Fruit fly (Drosophila melanogaster) whole organism, embryonic: Measurements from ENCODE around the gene Df31.

Source experiments
- ATbp ChIP-seq: fragments of 200-800 bp; sonication (Bioruptor generic); optimal IDR thresholded peaks from 2 replicates; lab custom pipeline; 2017; ENCODE audit warnings: missing biosample characterization, mild to moderate bottlenecking, missing genetic modification characterization, missing genetic modification reagents
- Aef1 ChIP-seq: fragments of 200-800 bp; sonication (Bioruptor generic); IDR thresholded peaks from 3 replicates; pipeline ENCODE4 v1.3.6; 2022; ENCODE audit warnings: missing biosample characterization, missing genetic modification characterization
- B-H1 ChIP-seq: fragments of 200-800 bp; sonication (Bioruptor generic); IDR thresholded peaks from 3 replicates; pipeline ENCODE4 v1.3.6; 2022; ENCODE audit warnings: missing biosample characterization, missing genetic modification characterization
- CG10267 ChIP-seq: fragments of 200-800 bp; sonication (Bioruptor generic); optimal IDR thresholded peaks from 2 replicates; lab custom pipeline; 2018; ENCODE audit warnings: missing biosample characterization, mild to moderate bottlenecking, missing genetic modification characterization, moderate library complexity
- CG10274 ChIP-seq: fragments of 200-800 bp; sonication (Bioruptor generic); optimal IDR thresholded peaks from 3 replicates; lab custom pipeline; 2017; ENCODE audit warnings: missing biosample characterization, mild to moderate bottlenecking, missing genetic modification characterization
- CG10543 ChIP-seq: fragments of 200-800 bp; sonication (Bioruptor generic); optimal IDR thresholded peaks from 3 replicates; lab custom pipeline; 2017; ENCODE audit warnings: missing biosample characterization, mild to moderate bottlenecking, missing genetic modification characterization, moderate library complexity
- CG12659 ChIP-seq: fragments of 200-800 bp; sonication (Bioruptor generic); optimal IDR thresholded peaks from 3 replicates; lab custom pipeline; 2017; ENCODE audit warnings: mild to moderate bottlenecking, missing biosample characterization, missing genetic modification reagents, missing genetic modification characterization
- CG12744 ChIP-seq: fragments of 200-800 bp; sonication (Bioruptor generic); optimal IDR thresholded peaks from 2 replicates; lab custom pipeline; 2016; ENCODE audit warnings: missing biosample characterization, missing genetic modification characterization
- CG14710 ChIP-seq: fragments of 200-800 bp; sonication (Bioruptor generic); optimal IDR thresholded peaks from 3 replicates; lab custom pipeline; 2019; ENCODE audit warnings: missing biosample characterization, mild to moderate bottlenecking, missing genetic modification characterization, moderate library complexity
- CG14860 ChIP-seq: fragments of 200-800 bp; sonication (Bioruptor generic); IDR thresholded peaks from 3 replicates; pipeline ENCODE4 v1.3.6; 2022; ENCODE audit warnings: missing biosample characterization, missing genetic modification characterization; ENCODE audit not compliant: partially characterized antibody
- CG16779 ChIP-seq: fragments of 200-800 bp; sonication (Bioruptor generic); IDR thresholded peaks from 2 replicates; pipeline ENCODE4 v1.3.6; 2022; ENCODE audit warnings: missing biosample characterization, missing genetic modification characterization
- CG1832 ChIP-seq: fragments of 200-800 bp; sonication (Bioruptor generic); optimal IDR thresholded peaks from 2 replicates; lab custom pipeline; 2017; ENCODE audit warnings: missing biosample characterization, mild to moderate bottlenecking, missing genetic modification characterization, inconsistent platforms
- CG30020 ChIP-seq: fragments of 200-800 bp; optimal IDR thresholded peaks from 2 replicates; lab custom pipeline; 2019; ENCODE audit warnings: missing biosample characterization, mild to moderate bottlenecking, missing genetic modification characterization, moderate library complexity
- CG3163 ChIP-seq: fragments of 200-800 bp; sonication (Bioruptor generic); optimal IDR thresholded peaks from 3 replicates; lab custom pipeline; 2016; ENCODE audit warnings: missing biosample characterization, missing genetic modification characterization
- CG32767 ChIP-seq: fragments of 200-800 bp; sonication (Bioruptor generic); IDR thresholded peaks from 2 replicates; pipeline ENCODE4 v1.3.6; 2022; ENCODE audit warnings: missing biosample characterization, missing genetic modification characterization
- CG34376 ChIP-seq: fragments of 200-800 bp; sonication (Bioruptor generic); optimal IDR thresholded peaks from 2 replicates; lab custom pipeline; 2018; ENCODE audit warnings: missing biosample characterization, mild to moderate bottlenecking, missing genetic modification characterization
- CG5245 ChIP-seq: fragments of 200-800 bp; sonication (Bioruptor generic); optimal IDR thresholded peaks from 3 replicates; lab custom pipeline; 2016; ENCODE audit warnings: missing biosample characterization, missing genetic modification characterization
- CG6254 ChIP-seq: fragments of 200-800 bp; sonication (Bioruptor generic); optimal IDR thresholded peaks from 3 replicates; lab custom pipeline; 2017; ENCODE audit warnings: mild to moderate bottlenecking, missing biosample characterization, missing genetic modification reagents, missing genetic modification characterization
- CG8089 ChIP-seq: fragments of 200-800 bp; sonication (Bioruptor generic); optimal IDR thresholded peaks from 3 replicates; lab custom pipeline; 2016; ENCODE audit warnings: missing biosample characterization, missing genetic modification characterization
- Camta ChIP-seq: fragments of 200-800 bp; sonication (Bioruptor generic); optimal IDR thresholded peaks from 2 replicates; lab custom pipeline; 2016; ENCODE audit warnings: missing biosample characterization, missing genetic modification characterization
- Eip74EF ChIP-seq, 2 experiments: fragments of 200-800 bp in 1 of 2; fragments of >200 bp in 1 of 2; sonication (Bioruptor generic) in 1 of 2; optimal IDR thresholded peaks; 2 replicates each; lab custom pipeline; 2017 to 2019; ENCODE audit warnings: missing biosample characterization in 2 of 2, missing genetic modification characterization in 2 of 2, mild to moderate bottlenecking in 1 of 2, moderate library complexity in 1 of 2
- Ets65A ChIP-seq: fragments of 200-800 bp; sonication (Bioruptor generic); peaks from one replicate; lab custom pipeline; 2016; ENCODE audit warnings: missing biosample characterization, missing genetic modification characterization
- Fer3 ChIP-seq: fragments of 200-800 bp; sonication (Bioruptor generic); optimal IDR thresholded peaks from 2 replicates; lab custom pipeline; 2018; ENCODE audit warnings: missing biosample characterization, mild to moderate bottlenecking, missing genetic modification characterization, moderate library complexity
- Hey ChIP-seq: fragments of 200-800 bp; sonication (Bioruptor generic); optimal IDR thresholded peaks from 3 replicates; lab custom pipeline; 2018; ENCODE audit warnings: missing biosample characterization, mild to moderate bottlenecking, missing genetic modification characterization
- Jarid2 ChIP-seq: fragments of 200-800 bp; sonication (Bioruptor generic); optimal IDR thresholded peaks from 3 replicates; lab custom pipeline; 2017; ENCODE audit warnings: mild to moderate bottlenecking, missing biosample characterization, missing genetic modification reagents, missing genetic modification characterization
- Sox100B ChIP-seq: fragments of 200-800 bp; sonication (Bioruptor generic); optimal IDR thresholded peaks from 3 replicates; lab custom pipeline; 2018; ENCODE audit warnings: missing biosample characterization, mild to moderate bottlenecking, missing genetic modification characterization
- Trl ChIP-seq, 3 experiments: fragments of >200 bp in 2 of 3; fragments of 200-800 bp in 1 of 3; sonication (Bioruptor generic) in 1 of 3; optimal IDR thresholded peaks; 2 replicates in 1 of 3; 3 replicates in 2 of 3; lab custom pipeline; 2016 to 2017; ENCODE audit warnings: missing biosample characterization in 1 of 3, missing genetic modification characterization in 1 of 3
- ab ChIP-seq: fragments of 200-800 bp; sonication (Bioruptor generic); optimal IDR thresholded peaks from 2 replicates; lab custom pipeline; 2016; ENCODE audit warnings: missing biosample characterization, missing genetic modification characterization
- abd-A ChIP-seq: fragments of 200-800 bp; sonication (Bioruptor generic); optimal IDR thresholded peaks from 3 replicates; lab custom pipeline; 2019; ENCODE audit warnings: missing biosample characterization, mild to moderate bottlenecking, missing genetic modification characterization, moderate library complexity
- btn ChIP-seq: fragments of 200-800 bp; sonication (Bioruptor generic); optimal IDR thresholded peaks from 2 replicates; lab custom pipeline; 2016; ENCODE audit warnings: missing biosample characterization, missing genetic modification characterization
- dysf ChIP-seq: fragments of 200-800 bp; sonication (Bioruptor generic); IDR thresholded peaks from 3 replicates; pipeline ENCODE4 v1.3.6; 2022; ENCODE audit warnings: missing biosample characterization, missing genetic modification characterization
- ems ChIP-seq: fragments of 200-800 bp; sonication (Bioruptor generic); optimal IDR thresholded peaks from 3 replicates; lab custom pipeline; 2016; ENCODE audit warnings: missing biosample characterization, missing genetic modification characterization
- exex ChIP-seq: fragments of 200-800 bp; sonication (Bioruptor generic); optimal IDR thresholded peaks from 4 replicates; lab custom pipeline; 2018; ENCODE audit warnings: missing biosample characterization, mild to moderate bottlenecking, missing genetic modification characterization, moderate library complexity
- eyg ChIP-seq: fragments of 200-800 bp; sonication (Bioruptor generic); optimal IDR thresholded peaks from 3 replicates; lab custom pipeline; 2016; ENCODE audit warnings: missing biosample characterization, missing genetic modification characterization
- gsb-n ChIP-seq: fragments of 200-800 bp; sonication (Bioruptor generic); optimal IDR thresholded peaks from 3 replicates; lab custom pipeline; 2018; ENCODE audit warnings: missing biosample characterization, mild to moderate bottlenecking, missing genetic modification characterization
- hb ChIP-seq: fragments of 200-800 bp; sonication (Bioruptor generic); IDR thresholded peaks from 3 replicates; pipeline ENCODE4 v1.3.6; 2022; ENCODE audit warnings: missing biosample characterization, missing genetic modification characterization; ENCODE audit not compliant: partially characterized antibody
- hkb ChIP-seq, 2 experiments: fragments of 200-800 bp in 1 of 2; fragments of >200 bp in 1 of 2; sonication (Bioruptor generic) in 1 of 2; IDR thresholded peaks in 1 of 2; optimal IDR thresholded peaks in 1 of 2; 2 replicates each; pipeline versions ENCODE4 v1.3.6 to Lab custom; 2017 to 2022; ENCODE audit warnings: missing biosample characterization in 1 of 2, missing genetic modification characterization in 1 of 2
- lilli ChIP-seq: fragments of 200-800 bp; sonication (Bioruptor generic); optimal IDR thresholded peaks from 3 replicates; lab custom pipeline; 2016; ENCODE audit warnings: missing biosample characterization, missing genetic modification characterization
- nau ChIP-seq: fragments of 200-800 bp; sonication (Bioruptor generic); optimal IDR thresholded peaks from 3 replicates; lab custom pipeline; 2017; ENCODE audit warnings: missing biosample characterization, mild to moderate bottlenecking, missing genetic modification characterization, missing genetic modification reagents
- onecut ChIP-seq: fragments of 200-800 bp; sonication (Bioruptor generic); IDR thresholded peaks from 2 replicates; pipeline ENCODE4 v1.3.6; 2022; ENCODE audit warnings: missing biosample characterization, missing genetic modification characterization
- ranshi ChIP-seq: fragments of 200-800 bp; sonication (Bioruptor generic); IDR thresholded peaks from 2 replicates; pipeline ENCODE4 v1.3.6; 2022; ENCODE audit warnings: missing biosample characterization, missing genetic modification characterization
- scrt ChIP-seq: fragments of 200-800 bp; sonication (Bioruptor generic); optimal IDR thresholded peaks from 2 replicates; lab custom pipeline; 2018; ENCODE audit warnings: missing biosample characterization, mild to moderate bottlenecking, missing genetic modification characterization, moderate library complexity
- slp2 ChIP-seq: fragments of 200-800 bp; sonication (Bioruptor generic); optimal IDR thresholded peaks from 2 replicates; lab custom pipeline; 2016; ENCODE audit warnings: missing biosample characterization, missing genetic modification characterization
- tll ChIP-seq, 2 experiments: fragments of 200-800 bp in 1 of 2; fragments of >200 bp in 1 of 2; sonication (Bioruptor generic) in 1 of 2; optimal IDR thresholded peaks; 2 replicates each; lab custom pipeline; 2017 to 2019; ENCODE audit warnings: missing biosample characterization in 2 of 2, missing genetic modification characterization in 2 of 2, mild to moderate bottlenecking in 1 of 2, moderate library complexity in 1 of 2
- tna ChIP-seq: fragments of 200-800 bp; sonication (Bioruptor generic); IDR thresholded peaks from 2 replicates; pipeline ENCODE4 v1.3.6; 2022; ENCODE audit warnings: missing biosample characterization, missing genetic modification characterization; ENCODE audit not compliant: partially characterized antibody
- twi ChIP-seq: fragments of 200-800 bp; optimal IDR thresholded peaks from 2 replicates; lab custom pipeline; 2019; ENCODE audit warnings: missing biosample characterization, mild to moderate bottlenecking, missing genetic modification characterization, moderate library complexity
- zf30C ChIP-seq: fragments of 200-800 bp; sonication (Bioruptor generic); optimal IDR thresholded peaks from 3 replicates; lab custom pipeline; 2018; ENCODE audit warnings: missing biosample characterization, mild to moderate bottlenecking, missing genetic modification characterization

Df31 gene

DNA sequence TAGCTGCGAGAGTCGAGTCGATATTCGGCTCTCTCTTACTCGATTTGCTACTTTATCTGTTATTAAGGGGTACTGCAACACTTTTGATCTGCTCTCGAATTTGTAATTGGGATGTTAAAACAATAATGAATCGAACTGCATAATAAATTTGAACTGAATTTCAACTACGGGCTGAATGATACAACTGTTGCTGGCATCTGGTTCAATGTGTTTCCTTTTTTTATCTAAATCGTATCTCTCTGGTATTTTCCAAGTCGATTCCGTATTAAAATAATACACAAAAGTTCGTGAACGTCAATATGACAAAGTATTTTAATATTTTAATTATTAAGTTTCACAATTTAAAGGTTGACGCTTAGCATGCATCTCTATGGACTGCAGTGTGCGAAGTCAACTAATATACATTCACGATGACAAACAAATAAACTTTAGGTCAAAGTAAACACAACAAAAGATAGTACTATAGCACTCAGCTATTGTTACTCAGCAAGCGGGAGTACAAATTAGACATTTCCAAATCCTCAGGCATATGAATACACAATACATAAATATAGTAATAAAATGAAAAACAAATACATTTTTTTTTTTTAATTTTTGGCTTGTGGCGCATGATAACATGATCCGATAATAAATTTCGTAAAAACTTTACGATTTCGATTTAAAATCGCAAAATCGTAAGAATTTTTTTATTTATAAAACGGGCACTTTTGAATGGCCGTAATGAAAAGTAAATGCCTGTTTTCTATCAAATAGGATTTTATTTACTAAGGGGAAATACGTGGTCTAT is 5.9 kb downstream of the Df31 start, which contains the start of gene CG2201 (continued):
- peak; percentile 64 for TF ChIP-seq CG6254 (GFP tag; lab: Kevin White, UChicago)
- TF ChIP-seq tna (GFP tag; lab: Robert Waterston, UW): no peak
- TF ChIP-seq gsb-n (tag; lab: Kevin White, UChicago): peak; percentile 53
- no peak for TF ChIP-seq CG10274 (GFP tag; lab: Kevin White, UChicago)
- TF ChIP-seq Hey (tag; lab: Kevin White, UChicago): no peak
- TF ChIP-seq CG12659: peak; percentile 70
- no peak for TF ChIP-seq ems (GFP tag; lab: Kevin White, UChicago)
- no peak for TF ChIP-seq hkb (optimal IDR thresholded peaks at IDR 0.05; lab: Kevin White, UChicago)
- peak; percentile 37; the same call in 1 of the 2 replicates for TF ChIP-seq hkb (GFP tag; IDR thresholded peaks at IDR 0.05; lab: Robert Waterston, UW)
- TF ChIP-seq Jarid2 (GFP tag; lab: Kevin White, UChicago): no peak
- TF ChIP-seq Trl (optimal IDR thresholded peaks at IDR 0.05; lab: Kevin White, UChicago): peak; percentile 30 to 61
- peak; percentile 14 for TF ChIP-seq Trl (GFP tag; optimal IDR thresholded peaks at IDR 0.05; lab: Kevin White, UChicago)
- TF ChIP-seq btn: no peak
- TF ChIP-seq CG30020 (tag; lab: Kevin White, UChicago): no peak
- peak; percentile 99 for TF ChIP-seq CG8089 (GFP tag; lab: Kevin White, UChicago)
- no peak for TF ChIP-seq Camta (GFP tag; lab: Kevin White, UChicago)
- peak; percentile 47; the same call in 2 of the 3 replicates for TF ChIP-seq Aef1 (GFP tag; lab: Robert Waterston, UW)
- no peak for TF ChIP-seq CG34376 (GFP tag; lab: Kevin White, UChicago)
- TF ChIP-seq CG14860 (GFP tag; lab: Robert Waterston, UW): 0 out of 3 replicates have a peak, but pooled peaks have one; percentile 19
- 0 out of 3 replicates have a peak, but pooled peaks have one; percentile 24 for TF ChIP-seq dysf (GFP tag; lab: Robert Waterston, UW)
- peak; percentile 24 for TF ChIP-seq CG14710
- TF ChIP-seq Sox100B (GFP tag; lab: Kevin White, UChicago): peak; percentile 69
- peak; percentile 34 for TF ChIP-seq CG5245 (GFP tag; lab: Kevin White, UChicago)
- TF ChIP-seq onecut (GFP tag; lab: Robert Waterston, UW): 0 out of 2 replicates have a peak, but pooled peaks have one; percentile 13
- TF ChIP-seq CG3163 (GFP tag; lab: Kevin White, UChicago): no peak
- TF ChIP-seq hb (GFP tag; lab: Robert Waterston, UW): no peak
- no peak for TF ChIP-seq CG1832 (GFP tag; lab: Kevin White, UChicago)
- no peak for TF ChIP-seq eyg (GFP tag; lab: Kevin White, UChicago)
- no peak for TF ChIP-seq CG12744 (GFP tag; lab: Kevin White, UChicago)
- no peak for TF ChIP-seq exex (tag; lab: Kevin White, UChicago)
- peak; percentile 59; the same call in 1 of the 2 replicates for TF ChIP-seq CG32767 (GFP tag; lab: Robert Waterston, UW)
- no peak for TF ChIP-seq tll (GFP tag; optimal IDR thresholded peaks at IDR 0.05; lab: Kevin White, UChicago)
- TF ChIP-seq B-H1 (GFP tag; lab: Robert Waterston, UW): 0 out of 3 replicates have a peak, but pooled peaks have one; percentile 17
- TF ChIP-seq slp2 (GFP tag; lab: Kevin White, UChicago): no peak
- no peak for TF ChIP-seq zf30C
- TF ChIP-seq nau: peak; percentile 40
- peak; percentile 4 for TF ChIP-seq CG10267 (tag; lab: Kevin White, UChicago)
- no peak for TF ChIP-seq abd-A (tag; lab: Kevin White, UChicago)
- peak; percentile 74 for TF ChIP-seq ATbp (GFP tag; lab: Kevin White, UChicago)
- no peak for TF ChIP-seq ab (GFP tag; lab: Kevin White, UChicago)
- TF ChIP-seq CG10543: peak; percentile 8
- no peak for TF ChIP-seq lilli (GFP tag; lab: Kevin White, UChicago)
- TF ChIP-seq ranshi: no peak
- no peak for TF ChIP-seq CG16779 (GFP tag; lab: Robert Waterston, UW)
- TF ChIP-seq Fer3: peak; percentile 20
- peak; percentile 18 for TF ChIP-seq twi (tag; lab: Kevin White, UChicago)
- peak in 1 of 2 experiments; percentile 40 for TF ChIP-seq Eip74EF (GFP tag; optimal IDR thresholded peaks at IDR 0.05; lab: Kevin White, UChicago)
- TF ChIP-seq Ets65A: no peak
- TF ChIP-seq scrt: no peak
